Fruit fly (Drosophila melanogaster) whole organism, pupa: ENCODE measurements around the gene lilli.

Source experiments
- CG10348 ChIP-seq: fragments of 200-800 bp; sonication (Bioruptor generic); IDR thresholded peaks from 2 replicates; pipeline ENCODE4 v1.3.6; 2022; ENCODE audit warnings: missing biosample characterization, missing genetic modification characterization
- CG12605 ChIP-seq: fragments of 200-800 bp; sonication (Bioruptor generic); IDR thresholded peaks from 2 replicates; pipeline ENCODE4 v1.3.6; 2022; ENCODE audit warnings: missing biosample characterization, missing genetic modification characterization
- CG13204 ChIP-seq: fragments of 200-800 bp; sonication (Bioruptor generic); optimal IDR thresholded peaks from 2 replicates; lab custom pipeline; 2018; ENCODE audit warnings: missing biosample characterization, mild to moderate bottlenecking, missing genetic modification characterization, moderate library complexity
- CG14655 ChIP-seq: fragments of 200-800 bp; sonication (Bioruptor generic); optimal IDR thresholded peaks from 3 replicates; lab custom pipeline; 2017; ENCODE audit warnings: mild to moderate bottlenecking, missing biosample characterization, missing genetic modification reagents, missing genetic modification characterization
- CG15710 ChIP-seq: fragments of 200-800 bp; sonication (Bioruptor generic); optimal IDR thresholded peaks from 2 replicates; lab custom pipeline; 2018; ENCODE audit warnings: missing biosample characterization, mild to moderate bottlenecking, missing genetic modification characterization, moderate library complexity
- CG17806 ChIP-seq: fragments of 200-800 bp; sonication (Bioruptor generic); optimal IDR thresholded peaks from 2 replicates; lab custom pipeline; 2018; ENCODE audit warnings: missing biosample characterization, mild to moderate bottlenecking, missing genetic modification characterization, moderate library complexity
- CG32121 ChIP-seq: fragments of 200-800 bp; sonication (Bioruptor generic); IDR thresholded peaks from 2 replicates; pipeline ENCODE4 v1.3.6; 2022; ENCODE audit warnings: missing biosample characterization, missing genetic modification characterization
- CG34367 ChIP-seq: fragments of 200-800 bp; sonication (Bioruptor generic); optimal IDR thresholded peaks from 2 replicates; lab custom pipeline; 2018; ENCODE audit warnings: missing biosample characterization, mild to moderate bottlenecking, missing genetic modification characterization
- CG4496 ChIP-seq: fragments of 200-800 bp; sonication (Bioruptor generic); IDR thresholded peaks from 3 replicates; pipeline ENCODE4 v1.3.6; 2022; ENCODE audit warnings: missing biosample characterization, missing genetic modification characterization
- CG8159 ChIP-seq: fragments of 200-800 bp; sonication (Bioruptor generic); optimal IDR thresholded peaks from 3 replicates; lab custom pipeline; 2018; ENCODE audit warnings: missing biosample characterization, mild to moderate bottlenecking, missing genetic modification characterization, moderate library complexity
- CG8301 ChIP-seq: fragments of 200-800 bp; sonication (Bioruptor generic); optimal IDR thresholded peaks from 2 replicates; lab custom pipeline; 2018; ENCODE audit warnings: missing biosample characterization, mild to moderate bottlenecking, missing genetic modification characterization
- CG9948 ChIP-seq: fragments of 200-800 bp; sonication (Bioruptor generic); optimal IDR thresholded peaks from 2 replicates; lab custom pipeline; 2018; ENCODE audit warnings: missing biosample characterization, mild to moderate bottlenecking, missing genetic modification characterization, moderate library complexity
- D1 ChIP-seq: fragments of 200-800 bp; sonication (Bioruptor generic); optimal IDR thresholded peaks from 2 replicates; lab custom pipeline; 2018; ENCODE audit warnings: missing biosample characterization, mild to moderate bottlenecking, missing genetic modification characterization, moderate library complexity
- EcR ChIP-seq: fragments of 200-800 bp; sonication (Bioruptor generic); optimal IDR thresholded peaks from 3 replicates; lab custom pipeline; 2019; ENCODE audit warnings: missing biosample characterization, missing genetic modification characterization, mild to moderate bottlenecking, moderate library complexity, missing genetic modification reagents
- Ets98B ChIP-seq: fragments of 200-800 bp; sonication (Bioruptor generic); IDR thresholded peaks from 2 replicates; pipeline ENCODE4 v1.3.6; 2022; ENCODE audit warnings: missing biosample characterization, missing genetic modification characterization
- Pif1A ChIP-seq: fragments of 200-800 bp; sonication (Bioruptor generic); optimal IDR thresholded peaks from 3 replicates; lab custom pipeline; 2016; ENCODE audit warnings: missing biosample characterization, missing genetic modification characterization
- Pif1B ChIP-seq: fragments of 200-800 bp; sonication (Bioruptor generic); optimal IDR thresholded peaks from 3 replicates; lab custom pipeline; 2016; ENCODE audit warnings: missing biosample characterization, missing genetic modification characterization
- Snoo ChIP-seq: fragments of 200-800 bp; sonication (Bioruptor generic); optimal IDR thresholded peaks from 3 replicates; lab custom pipeline; 2017; ENCODE audit warnings: missing biosample characterization, mild to moderate bottlenecking, missing genetic modification characterization, inconsistent platforms
- fd96Ca ChIP-seq: fragments of 200-800 bp; sonication (Bioruptor generic); IDR thresholded peaks from 3 replicates; pipeline ENCODE4 v1.3.6; 2022; ENCODE audit warnings: missing biosample characterization, missing genetic modification characterization
- gl ChIP-seq: fragments of 200-800 bp; sonication (Bioruptor generic); optimal IDR thresholded peaks from 2 replicates; lab custom pipeline; 2018; ENCODE audit warnings: missing biosample characterization, mild to moderate bottlenecking, missing genetic modification characterization
- rn ChIP-seq: fragments of 200-800 bp; sonication (Bioruptor generic); IDR thresholded peaks from 2 replicates; pipeline ENCODE4 v1.3.6; 2022; ENCODE audit warnings: missing biosample characterization, missing genetic modification characterization

The lilli gene

dm6 chr2L:2935704-2936103, 50.0 kb downstream of the lilli start:
- TF ChIP-seq Pif1A (GFP tag; lab: Kevin White, UChicago) (no peak), CG8301 (tag; lab: Kevin White, UChicago) (no peak), CG32121 (no peak), CG34367 (tag; lab: Kevin White, UChicago) (no peak), CG4496 (GFP tag; lab: Robert Waterston, UW) (no peak), EcR (GFP tag; lab: Kevin White, UChicago) (no peak), CG8159 (tag; lab: Kevin White, UChicago) (no peak), Snoo (tag; lab: Kevin White, UChicago) (no peak), Ets98B (no peak), CG9948 (tag; lab: Kevin White, UChicago) (no peak), D1 (tag; lab: Kevin White, UChicago) (no peak), CG10348 (GFP tag; lab: Robert Waterston, UW) (no peak), rn (GFP tag; lab: Robert Waterston, UW) (no peak), Pif1B (GFP tag; lab: Kevin White, UChicago) (no peak), CG15710 (no peak), CG14655 (GFP tag; lab: Kevin White, UChicago) (no peak)
- TF ChIP-seq, all 21 proteins: peak for 0

dm6 chr2L:2939698-2940097, 54.0 kb downstream of the lilli start:
- TF ChIP-seq CG12605 (GFP tag; lab: Robert Waterston, UW) (no peak), CG8301 (tag; lab: Kevin White, UChicago) (no peak), CG9948 (tag; lab: Kevin White, UChicago) (no peak), CG14655 (GFP tag; lab: Kevin White, UChicago) (no peak), D1 (tag; lab: Kevin White, UChicago) (no peak), CG13204 (GFP tag; lab: Kevin White, UChicago) (no peak), CG8159 (tag; lab: Kevin White, UChicago) (no peak), CG32121 (no peak), gl (tag; lab: Kevin White, UChicago) (no peak), fd96Ca (GFP tag; lab: Robert Waterston, UW) (no peak), Pif1A (GFP tag; lab: Kevin White, UChicago) (no peak), Ets98B (no peak)

dm6 chr2L:2941353-2941752, 55.6 kb downstream of the lilli start:
- TF ChIP-seq CG15710 (no peak), CG14655 (GFP tag; lab: Kevin White, UChicago) (peak; percentile 31), CG9948 (tag; lab: Kevin White, UChicago) (no peak), CG8301 (tag; lab: Kevin White, UChicago) (peak; percentile 7)

- TF ChIP-seq fd96Ca (GFP tag; lab: Robert Waterston, UW) (0 out of 3 replicates have a peak, but pooled peaks have one; percentile 49), CG14655 (GFP tag; lab: Kevin White, UChicago) (peak; percentile 38), Ets98B (peak; percentile 57), CG10348 (GFP tag; lab: Robert Waterston, UW) (no peak), D1 (tag; lab: Kevin White, UChicago) (no peak), CG34367 (tag; lab: Kevin White, UChicago) (no peak), CG9948 (tag; lab: Kevin White, UChicago) (peak; percentile 15), CG8301 (tag; lab: Kevin White, UChicago) (peak; percentile 25), Pif1A (GFP tag; lab: Kevin White, UChicago) (peak; percentile 13), CG4496 (GFP tag; lab: Robert Waterston, UW) (peak; percentile 53; the same call in 1 of the 3 replicates), CG8159 (tag; lab: Kevin White, UChicago) (peak; percentile 17), Pif1B (GFP tag; lab: Kevin White, UChicago) (no peak), CG17806 (tag; lab: Kevin White, UChicago) (peak; percentile 15)
- TF ChIP-seq, all 21 proteins: peak for 9
Measured at dm6 chr2L:2942639-2943038, 56.9 kb downstream of the lilli start.

dm6 chr2L:2944509-2944908, 58.8 kb downstream of the lilli start:
- TF ChIP-seq fd96Ca (GFP tag; lab: Robert Waterston, UW) (peak; percentile 71), EcR (GFP tag; lab: Kevin White, UChicago) (no peak), D1 (tag; lab: Kevin White, UChicago) (no peak), Snoo (tag; lab: Kevin White, UChicago) (peak; percentile 11), CG10348 (GFP tag; lab: Robert Waterston, UW) (no peak), CG8159 (tag; lab: Kevin White, UChicago) (peak; percentile 86), gl (tag; lab: Kevin White, UChicago) (no peak), CG12605 (GFP tag; lab: Robert Waterston, UW) (peak; percentile 44), CG34367 (tag; lab: Kevin White, UChicago) (peak; percentile 34), Pif1A (GFP tag; lab: Kevin White, UChicago) (peak; percentile 54), CG15710 (peak; percentile 45), Ets98B (peak; percentile 58; the same call in 1 of the 2 replicates), rn (GFP tag; lab: Robert Waterston, UW) (no peak), CG4496 (GFP tag; lab: Robert Waterston, UW) (peak; percentile 62), CG14655 (GFP tag; lab: Kevin White, UChicago) (peak; percentile 58), CG32121 (no peak; the same call in 1 of the 2 replicates), CG9948 (tag; lab: Kevin White, UChicago) (peak; percentile 26), CG13204 (GFP tag; lab: Kevin White, UChicago) (no peak), CG17806 (tag; lab: Kevin White, UChicago) (peak; percentile 39), Pif1B (GFP tag; lab: Kevin White, UChicago) (peak; percentile 65), CG8301 (tag; lab: Kevin White, UChicago) (peak; percentile 35)
